Worm (Caenorhabditis elegans) whole organism, young adult: ENCODE data around the gene F13A2.10.
A peak's percentile ranks its signal among the peaks of the same experiment; 100 is the strongest.

Experiments
- B0035.1 ChIP-seq: sonication (generic microtip); optimal IDR thresholded peaks from 2 replicates; lab custom pipeline; 2016; ENCODE audit warnings: missing genetic modification characterization, mild to moderate bottlenecking, missing compliant biosample characterization, missing genotype, missing genetic modification reagents
- B0336.3 ChIP-seq: fragments of 200-800 bp; sonication (Bioruptor generic); IDR thresholded peaks from 2 replicates; pipeline ENCODE4 v1.3.6; 2022; ENCODE audit warnings: missing genetic modification characterization, missing compliant biosample characterization
- C17E4.6 ChIP-seq: fragments of 200-800 bp; sonication (Bioruptor generic); IDR thresholded peaks from 2 replicates; pipeline ENCODE4 v1.3.6; 2022; ENCODE audit warnings: missing genetic modification reagents, missing genetic modification characterization, missing compliant biosample characterization
- D2030.7 ChIP-seq: fragments of 200-800 bp; sonication (Bioruptor generic); IDR thresholded peaks from 2 replicates; pipeline ENCODE4 v1.3.6; 2022; ENCODE audit warnings: missing genetic modification reagents, missing genetic modification characterization, missing compliant biosample characterization
- F23B12.7 ChIP-seq: sonication (generic microtip); optimal IDR thresholded peaks from 2 replicates; lab custom pipeline; 2017; ENCODE audit warnings: missing genetic modification characterization, mild to moderate bottlenecking, missing compliant biosample characterization, antibody characterized with exemption, moderate library complexity; ENCODE audit not compliant: insufficient read depth
- F33H1.4 ChIP-seq: fragments of 200-800 bp; sonication (Bioruptor generic); IDR thresholded peaks from 2 replicates; pipeline ENCODE4 v1.3.6; 2022; ENCODE audit warnings: missing genetic modification reagents, missing genetic modification characterization, missing compliant biosample characterization
- F39B2.1 ChIP-seq: fragments of 200-800 bp; sonication (Bioruptor generic); IDR thresholded peaks from 2 replicates; pipeline ENCODE4 v1.3.6; 2022; ENCODE audit warnings: missing genetic modification reagents, missing genetic modification characterization, missing compliant biosample characterization
- F49E8.2 ChIP-seq: sonication (generic microtip); optimal IDR thresholded peaks from 3 replicates; lab custom pipeline; 2017; ENCODE audit warnings: missing genetic modification characterization, mild to moderate bottlenecking, missing compliant biosample characterization, antibody characterized with exemption, moderate library complexity; ENCODE audit not compliant: insufficient read depth
- F52B5.7 ChIP-seq: sonication (generic microtip); optimal IDR thresholded peaks from 2 replicates; lab custom pipeline; 2016; ENCODE audit warnings: mild to moderate bottlenecking, missing genetic modification characterization, missing compliant biosample characterization
- Y53G8AR.9 ChIP-seq: fragments of 200-800 bp; sonication (Bioruptor generic); conservative IDR thresholded peaks from 2 replicates; pipeline ENCODE4 v1.3.6; 2022; ENCODE audit warnings: missing genetic modification reagents, missing genetic modification characterization, missing compliant biosample characterization
- Y67H2A.10 ChIP-seq: fragments of 200-800 bp; sonication (Bioruptor generic); conservative IDR thresholded peaks from 2 replicates; pipeline ENCODE4 v1.3.6; 2022; ENCODE audit warnings: missing genetic modification reagents, missing genetic modification characterization, missing compliant biosample characterization
- Y79H2A.3 ChIP-seq: fragments of 200-800 bp; sonication (Bioruptor generic); conservative IDR thresholded peaks from 2 replicates; pipeline ENCODE4 v1.3.6; 2022; ENCODE audit warnings: missing genetic modification reagents, missing genetic modification characterization, missing compliant biosample characterization
- ama-1 ChIP-seq, 3 experiments: fragments of 150-350 bp in 1 of 3; sonication (generic microtip) in 2 of 3; optimal IDR thresholded peaks; 2 replicates each; lab custom pipeline; 2014 to 2018; ENCODE audit warnings: missing biosample characterization in 2 of 3, missing genetic modification characterization in 2 of 3, missing genetic modification reagents in 2 of 3
- athp-1 ChIP-seq: sonication (generic microtip); optimal IDR thresholded peaks from 2 replicates; lab custom pipeline; 2017; ENCODE audit warnings: mild to moderate bottlenecking, missing genetic modification characterization, missing compliant biosample characterization
- attf-6 ChIP-seq: fragments of 200-800 bp; sonication (Bioruptor generic); IDR thresholded peaks from 2 replicates; pipeline ENCODE4 v1.3.6; 2022; ENCODE audit warnings: missing genetic modification reagents, missing genetic modification characterization, missing compliant biosample characterization
- cebp-1 ChIP-seq, 2 experiments: fragments of 200-800 bp in 1 of 2; sonication (Bioruptor generic) in 1 of 2; sonication (generic microtip) in 1 of 2; IDR thresholded peaks in 1 of 2; optimal IDR thresholded peaks in 1 of 2; 2 replicates each; pipeline versions ENCODE4 v1.3.6 to Lab custom; 2017 to 2022; ENCODE audit warnings: missing compliant biosample characterization in 2 of 2, missing genetic modification characterization in 2 of 2, mild to moderate bottlenecking in 1 of 2, missing genetic modification reagents in 1 of 2, moderate library complexity in 1 of 2
- ceh-40 ChIP-seq: fragments of 200-800 bp; sonication (Bioruptor generic); IDR thresholded peaks from 2 replicates; pipeline ENCODE4 v1.3.6; 2022; ENCODE audit warnings: missing genetic modification characterization, missing compliant biosample characterization
- ceh-91 ChIP-seq: fragments of 200-800 bp; sonication (Bioruptor generic); IDR thresholded peaks from 2 replicates; pipeline ENCODE4 v1.3.6; 2022; ENCODE audit warnings: missing genetic modification reagents, missing genetic modification characterization, missing compliant biosample characterization
- dpff-1 ChIP-seq: sonication (generic microtip); optimal IDR thresholded peaks from 2 replicates; lab custom pipeline; 2017; ENCODE audit warnings: mild to moderate bottlenecking, missing genetic modification characterization, missing compliant biosample characterization
- efl-1 ChIP-seq: fragments of 150-350 bp; optimal IDR thresholded peaks from 2 replicates; lab custom pipeline; 2014; ENCODE audit warnings: missing biosample characterization, missing genetic modification reagents, missing genetic modification characterization
- egrh-3 ChIP-seq: fragments of 200-800 bp; sonication (Bioruptor generic); IDR thresholded peaks from 2 replicates; pipeline ENCODE4 v1.3.6; 2022; ENCODE audit warnings: missing genetic modification reagents, missing genetic modification characterization, missing compliant biosample characterization
- ekl-4 ChIP-seq: fragments of 200-800 bp; sonication (Bioruptor generic); IDR thresholded peaks from 2 replicates; pipeline ENCODE4 v1.3.6; 2022; ENCODE audit warnings: missing genetic modification reagents, missing genetic modification characterization, missing compliant biosample characterization
- hmg-20 ChIP-seq: fragments of 200-800 bp; sonication (Bioruptor generic); IDR thresholded peaks from 2 replicates; pipeline ENCODE4 v1.3.6; 2022; ENCODE audit warnings: missing genetic modification reagents, missing genetic modification characterization, missing compliant biosample characterization
- hsf-1 ChIP-seq: fragments of 200-800 bp; sonication (Bioruptor generic); IDR thresholded peaks from 2 replicates; pipeline ENCODE4 v1.3.6; 2022; ENCODE audit warnings: missing genetic modification reagents, missing genetic modification characterization, missing compliant biosample characterization
- lag-1 ChIP-seq: fragments of 200-800 bp; sonication (Bioruptor generic); IDR thresholded peaks from 2 replicates; pipeline ENCODE4 v1.3.6; 2022; ENCODE audit warnings: missing genetic modification reagents, missing genetic modification characterization, missing compliant biosample characterization
- let-607 ChIP-seq, 2 experiments: fragments of 200-800 bp in 1 of 2; sonication (Bioruptor generic) in 1 of 2; sonication (generic microtip) in 1 of 2; optimal IDR thresholded peaks; 2 replicates each; lab custom pipeline; 2016 to 2018; ENCODE audit warnings: mild to moderate bottlenecking in 2 of 2, missing compliant biosample characterization in 2 of 2, missing genetic modification characterization in 2 of 2, moderate library complexity in 2 of 2, missing genotype in 1 of 2
- lin-54 ChIP-seq: fragments of 200-800 bp; sonication (Bioruptor generic); optimal IDR thresholded peaks from 2 replicates; lab custom pipeline; 2018; ENCODE audit warnings: mild to moderate bottlenecking, missing genetic modification characterization, missing compliant biosample characterization
- lsl-1 ChIP-seq: fragments of 200-800 bp; sonication (Bioruptor generic); optimal IDR thresholded peaks from 2 replicates; lab custom pipeline; 2018; ENCODE audit warnings: mild to moderate bottlenecking, missing genetic modification characterization, moderate library complexity, missing compliant biosample characterization
- madf-3 ChIP-seq: fragments of 200-800 bp; sonication (Bioruptor generic); IDR thresholded peaks from 2 replicates; pipeline ENCODE4 v1.3.6; 2022; ENCODE audit warnings: missing genetic modification reagents, missing genetic modification characterization, missing compliant biosample characterization
- madf-6 ChIP-seq: fragments of 200-800 bp; sonication (Bioruptor generic); IDR thresholded peaks from 2 replicates; pipeline ENCODE4 v1.3.6; 2022; ENCODE audit warnings: missing genetic modification reagents, missing genetic modification characterization, missing compliant biosample characterization
- madf-8 ChIP-seq: fragments of 200-800 bp; sonication (Bioruptor generic); conservative IDR thresholded peaks from 2 replicates; pipeline ENCODE4 v1.3.6; 2022; ENCODE audit warnings: missing genetic modification reagents, missing genetic modification characterization, missing compliant biosample characterization
- nfyb-1 ChIP-seq: fragments of 200-800 bp; sonication (Bioruptor generic); IDR thresholded peaks from 2 replicates; pipeline ENCODE4 v1.3.6; 2022; ENCODE audit warnings: missing genetic modification reagents, missing genetic modification characterization, missing compliant biosample characterization
- nhr-120 ChIP-seq: fragments of 200-800 bp; sonication (Bioruptor generic); IDR thresholded peaks from 2 replicates; pipeline ENCODE4 v1.3.6; 2022; ENCODE audit warnings: missing genetic modification characterization, missing compliant biosample characterization
- snpc-1.3 ChIP-seq: sonication (generic microtip); optimal IDR thresholded peaks from 2 replicates; lab custom pipeline; 2017; ENCODE audit warnings: missing genetic modification characterization, mild to moderate bottlenecking, missing compliant biosample characterization, antibody characterized with exemption, moderate library complexity, missing genotype, missing genetic modification reagents; ENCODE audit not compliant: insufficient read depth
- snpc-3.4 ChIP-seq: sonication (generic microtip); optimal IDR thresholded peaks from 2 replicates; lab custom pipeline; 2017; ENCODE audit warnings: missing genetic modification characterization, mild to moderate bottlenecking, missing compliant biosample characterization, antibody characterized with exemption, moderate library complexity, missing genotype, missing genetic modification reagents
- snpc-4 ChIP-seq, 5 experiments: fragments of 150-350 bp in 1 of 5; sonication (generic microtip) in 4 of 5; optimal IDR thresholded peaks; 2 replicates each; lab custom pipeline; 2014 to 2018; ENCODE audit warnings: missing genetic modification characterization in 5 of 5, missing biosample characterization in 3 of 5, antibody characterized with exemption in 2 of 5, mild to moderate bottlenecking in 2 of 5, missing compliant biosample characterization in 2 of 5, missing genotype in 2 of 5, moderate library complexity in 2 of 5, missing genetic modification reagents in 1 of 5
- sptf-2 ChIP-seq: fragments of 200-800 bp; sonication (Bioruptor generic); optimal IDR thresholded peaks from 2 replicates; lab custom pipeline; 2018; ENCODE audit warnings: mild to moderate bottlenecking, missing genetic modification characterization, missing compliant biosample characterization
- xnd-1 ChIP-seq: sonication (generic microtip); optimal IDR thresholded peaks from 2 replicates; lab custom pipeline; 2016; ENCODE audit warnings: missing genotype, missing genetic modification reagents, missing genetic modification characterization, missing compliant biosample characterization
- ztf-6 ChIP-seq: fragments of 200-800 bp; sonication (Bioruptor generic); IDR thresholded peaks from 2 replicates; pipeline ENCODE4 v1.3.6; 2022; ENCODE audit warnings: missing genetic modification reagents, missing genetic modification characterization, missing compliant biosample characterization

The F13A2.10 gene

ce11 chrV:4375807-4376564 lies 10.1 kb downstream of the F13A2.10 start, which contains the start of gene F32D1.7 (continued):
- TF ChIP-seq snpc-3.4 (tag; lab: Kevin White, UChicago) (peak; percentile 70), F49E8.2 (tag; lab: Kevin White, UChicago) (peak; percentile 62), lag-1 (GFP tag; lab: Robert Waterston, UW) (no peak), efl-1 (GFP tag; lab: Kevin White, UChicago) (peak; percentile 95), attf-6 (no peak)
- TF ChIP-seq, all 124 proteins: peak for 24

ce11 chrV:4374625-4375024 lies 11.4 kb downstream of the F13A2.10 start, which contains the start of gene neg-1:
Gene neg-1, minus strand, starts transcription at chrV:4374874.
- TF ChIP-seq efl-1 (GFP tag; lab: Kevin White, UChicago) (peak; percentile 18), attf-6 (0 out of 2 replicates have a peak, but pooled peaks have one; percentile 21), B0336.3 (GFP tag; lab: Robert Waterston, UW) (peak; percentile 17; the same call in 1 of the 2 replicates), lin-54 (GFP tag; lab: Kevin White, UChicago) (peak; percentile 3), hsf-1 (0 out of 2 replicates have a peak, but pooled peaks have one; percentile 51), Y79H2A.3 (GFP tag; lab: Robert Waterston, UW) (peak; percentile 28; the same call in 1 of the 2 replicates), F39B2.1 (GFP tag; lab: Robert Waterston, UW) (no peak), Y53G8AR.9 (GFP tag; lab: Robert Waterston, UW) (0 out of 2 replicates have a peak, but pooled peaks have one; percentile 18), madf-6 (peak; percentile 58), let-607 (tag; optimal IDR thresholded peaks at IDR 0.05; lab: Kevin White, UChicago) (no peak), B0035.1 (tag; lab: Kevin White, UChicago) (no peak), xnd-1 (peak; percentile 43), madf-3 (GFP tag; lab: Robert Waterston, UW) (peak; percentile 63; the same call in 1 of the 2 replicates)

ce11 chrV:4373656-4374055 lies 12.4 kb downstream of the F13A2.10 start:
- no peak for TF ChIP-seq egrh-3 (GFP tag; lab: Robert Waterston, UW)
- TF ChIP-seq F49E8.2 (tag; lab: Kevin White, UChicago), result peak; percentile 23
- TF ChIP-seq F23B12.7 (tag; lab: Kevin White, UChicago), result no peak
- TF ChIP-seq lsl-1, result peak; percentile 14
- TF ChIP-seq Y79H2A.3 (GFP tag; lab: Robert Waterston, UW), result peak; percentile 76; the same call in 1 of the 2 replicates
- no peak for TF ChIP-seq F39B2.1 (GFP tag; lab: Robert Waterston, UW)
- TF ChIP-seq snpc-3.4 (tag; lab: Kevin White, UChicago), result peak; percentile 44
- TF ChIP-seq dpff-1 (tag; lab: Kevin White, UChicago), result no peak
- TF ChIP-seq athp-1 (tag; lab: Kevin White, UChicago), result peak; percentile 35
- TF ChIP-seq ceh-40 (GFP tag; lab: Robert Waterston, UW), result no peak
- TF ChIP-seq cebp-1 (GFP tag; IDR thresholded peaks at IDR 0.05; lab: Robert Waterston, UW), result no peak
- peak; percentile 14 for TF ChIP-seq cebp-1 (tag; optimal IDR thresholded peaks at IDR 0.05; lab: Kevin White, UChicago)
- 0 out of 2 replicates have a peak, but pooled peaks have one; percentile 44 for TF ChIP-seq ekl-4 (GFP tag; lab: Robert Waterston, UW)
- no peak for TF ChIP-seq sptf-2 (GFP tag; lab: Kevin White, UChicago)
- 0 out of 2 replicates have a peak, but pooled peaks have one; percentile 28 for TF ChIP-seq D2030.7 (GFP tag; lab: Robert Waterston, UW)
- TF ChIP-seq C17E4.6, result no peak
- no peak for TF ChIP-seq ama-1 (optimal IDR thresholded peaks at IDR 0.05; lab: Kevin White, UChicago)
- peak; percentile 15 to 52 for TF ChIP-seq ama-1 (GFP tag; optimal IDR thresholded peaks at IDR 0.05; lab: Kevin White, UChicago)
- TF ChIP-seq snpc-1.3 (tag; lab: Kevin White, UChicago), result peak; percentile 51
- 0 out of 2 replicates have a peak, but pooled peaks have one; percentile 34 for TF ChIP-seq nfyb-1
- no peak for TF ChIP-seq F52B5.7 (tag; lab: Kevin White, UChicago)
- no peak for TF ChIP-seq ceh-91 (GFP tag; lab: Robert Waterston, UW)
- TF ChIP-seq ztf-6 (GFP tag; lab: Robert Waterston, UW), result no peak
- 0 out of 2 replicates have a peak, but pooled peaks have one; percentile 14 for TF ChIP-seq madf-8 (GFP tag; lab: Robert Waterston, UW)
- TF ChIP-seq snpc-4 (GFP tag; optimal IDR thresholded peaks at IDR 0.05; lab: Kevin White, UChicago), result no peak
- TF ChIP-seq snpc-4 (tag; optimal IDR thresholded peaks at IDR 0.05; lab: Kevin White, UChicago), result peak in 1 of 4 experiments; percentile 0
- TF ChIP-seq F33H1.4, result no peak
- TF ChIP-seq Y67H2A.10, result no peak
- TF ChIP-seq nhr-120 (GFP tag; lab: Robert Waterston, UW), result no peak
- no peak for TF ChIP-seq hmg-20 (GFP tag; lab: Robert Waterston, UW)
